Fruit fly (Drosophila melanogaster) whole organism, wandering third instar larva: ENCODE measurements around the gene CG1113.

Experiments used
- Dif ChIP-seq: fragments of 200-275, 200-300 bp; sonication (Bioruptor generic); optimal IDR thresholded peaks from 2 replicates; lab custom pipeline; 2018; ENCODE audit warnings: missing biosample characterization, missing genetic modification characterization; ENCODE audit not compliant: partially characterized antibody
- Hnf4 ChIP-seq: fragments of 200-800 bp; sonication (Bioruptor generic); optimal IDR thresholded peaks from 2 replicates; lab custom pipeline; 2016; ENCODE audit warnings: missing biosample characterization, mild to moderate bottlenecking, missing genetic modification characterization
- Hr78 ChIP-seq: fragments of >200 bp; optimal IDR thresholded peaks from 2 replicates; lab custom pipeline; 2017; ENCODE audit warnings: missing biosample characterization, missing genetic modification characterization
- Jra ChIP-seq: sonication (Bioruptor generic); optimal IDR thresholded peaks from 2 replicates; lab custom pipeline; 2016; ENCODE audit warnings: missing biosample characterization, missing genetic modification characterization
- Rel ChIP-seq, 2 experiments: fragments of 200-800 bp; sonication (Bioruptor generic) in 1 of 2; optimal IDR thresholded peaks; 2 replicates in 1 of 2; 3 replicates in 1 of 2; lab custom pipeline; 2016 to 2019; ENCODE audit warnings: mild to moderate bottlenecking in 2 of 2, missing biosample characterization in 2 of 2, missing genetic modification characterization in 2 of 2, moderate library complexity in 1 of 2
- br ChIP-seq: fragments of 200-800 bp; sonication (Bioruptor generic); optimal IDR thresholded peaks from 2 replicates; lab custom pipeline; 2016; ENCODE audit warnings: missing biosample characterization, missing genetic modification characterization
- brk ChIP-seq: fragments of 200-800 bp; sonication (Bioruptor generic); optimal IDR thresholded peaks from 2 replicates; lab custom pipeline; 2016; ENCODE audit warnings: missing biosample characterization, mild to moderate bottlenecking, missing genetic modification characterization
- dmrt93B ChIP-seq: fragments of 200-800 bp; sonication (Bioruptor generic); optimal IDR thresholded peaks from 2 replicates; lab custom pipeline; 2018; ENCODE audit warnings: missing biosample characterization, mild to moderate bottlenecking, missing genetic modification characterization
- fru ChIP-seq: fragments of 200-800 bp; sonication (Bioruptor generic); optimal IDR thresholded peaks from 3 replicates; lab custom pipeline; 2016; ENCODE audit warnings: missing biosample characterization, mild to moderate bottlenecking, missing genetic modification characterization
- h ChIP-seq: fragments of 200-800 bp; sonication (Bioruptor generic); optimal IDR thresholded peaks from 3 replicates; lab custom pipeline; 2016; ENCODE audit warnings: missing biosample characterization, mild to moderate bottlenecking, missing genetic modification characterization
- jim ChIP-seq: fragments of 175-275, 200-325 bp; sonication (Bioruptor generic); optimal IDR thresholded peaks from 2 replicates; lab custom pipeline; 2016; ENCODE audit warnings: missing biosample characterization, mild to moderate bottlenecking, missing genetic modification characterization
- psq ChIP-seq: fragments of 200-800 bp; sonication (Bioruptor generic); optimal IDR thresholded peaks from 3 replicates; lab custom pipeline; 2017; ENCODE audit warnings: missing biosample characterization, mild to moderate bottlenecking, missing genetic modification characterization, moderate library complexity
- usp ChIP-seq: fragments of >200 bp; optimal IDR thresholded peaks from 2 replicates; lab custom pipeline; 2017; ENCODE audit warnings: missing biosample characterization, missing genetic modification characterization

DNA sequence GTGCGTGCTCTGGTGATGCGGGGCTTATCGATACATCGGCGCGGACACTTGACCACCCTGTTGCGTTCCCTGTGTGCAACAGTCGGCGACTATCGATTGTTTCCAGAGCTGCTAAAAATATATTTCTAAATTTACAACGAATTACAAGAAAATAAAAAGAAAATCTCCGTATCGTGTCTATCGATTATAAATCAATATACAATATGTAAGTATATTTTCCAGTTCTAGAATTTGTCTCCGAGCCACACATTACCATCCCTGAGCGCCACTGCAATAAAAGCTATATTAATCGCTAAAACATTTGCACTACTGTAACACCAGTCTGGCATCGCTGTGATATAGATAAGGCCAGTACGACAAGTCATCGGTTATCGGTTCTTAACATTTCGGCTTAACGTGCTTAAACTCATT, 20.8 kb upstream of the CG1113 start, which contains the start of the genes Kat60 and Mms19:
- peak; percentile 85 for TF ChIP-seq Hnf4 (GFP tag; lab: Kevin White, UChicago)
- TF ChIP-seq fru (GFP tag; lab: Kevin White, UChicago) = peak; percentile 71
- peak; percentile 55 for TF ChIP-seq psq (GFP tag; lab: Kevin White, UChicago)
- peak; percentile 89 for TF ChIP-seq Jra (GFP tag; lab: Kevin White, UChicago)
- TF ChIP-seq h = peak; percentile 77
- peak; percentile 64 for TF ChIP-seq dmrt93B (GFP tag; lab: Kevin White, UChicago)
- TF ChIP-seq br (GFP tag; lab: Kevin White, UChicago) = peak; percentile 51
- no peak for TF ChIP-seq Hr78 (GFP tag; lab: Kevin White, UChicago)
- no peak for TF ChIP-seq brk (GFP tag; lab: Kevin White, UChicago)
- no peak for TF ChIP-seq Dif (GFP tag; lab: Kevin White, UChicago)
- no peak for TF ChIP-seq usp
- no peak for TF ChIP-seq jim (GFP tag; lab: Kevin White, UChicago)
- no peak for TF ChIP-seq Rel (GFP tag; optimal IDR thresholded peaks at IDR 0.05; lab: Kevin White, UChicago)
- peak; percentile 6 for TF ChIP-seq Rel (tag; optimal IDR thresholded peaks at IDR 0.05; lab: Kevin White, UChicago)
